Worm (Caenorhabditis elegans) whole organism, L4/young adult: ENCODE results near the gene fbxa-141.

Source experiments
- W03F9.2 ChIP-seq: fragments of 150-350 bp; optimal IDR thresholded peaks from 2 replicates; lab custom pipeline; 2014; ENCODE audit warnings: missing biosample characterization, missing genetic modification characterization
- dao-5 ChIP-seq: sonication (generic microtip); optimal IDR thresholded peaks from 2 replicates; lab custom pipeline; 2016; ENCODE audit warnings: missing genotype, missing genetic modification characterization, moderate library complexity, missing compliant biosample characterization
- him-1 ChIP-seq: sonication (generic microtip); optimal IDR thresholded peaks from 2 replicates; lab custom pipeline; 2016; ENCODE audit warnings: missing genotype, missing genetic modification reagents, missing genetic modification characterization, missing compliant biosample characterization

ce11 chrX:14530107-14530506, 17.4 kb upstream of the fbxa-141 start, which contains the start of gene nspc-20:
- no peak for TF ChIP-seq dao-5 (tag; lab: Kevin White, UChicago)
- no peak for TF ChIP-seq him-1
- no peak for TF ChIP-seq W03F9.2 (tag; lab: Kevin White, UChicago)
